Fruit fly (Drosophila melanogaster) whole organism, embryonic: ENCODE results near the gene CG7387.
"Not testable (repeated sequence)": the region's sequence is repeated elsewhere in the genome, so short reads cannot be mapped to it uniquely, and the experiment has no call there.

Experiments used
- CG12104 ChIP-seq: fragments of 200-800 bp; sonication (Bioruptor generic); optimal IDR thresholded peaks from 3 replicates; lab custom pipeline; 2016; ENCODE audit warnings: missing biosample characterization, missing genetic modification characterization
- CG12769 ChIP-seq: fragments of 200-800 bp; sonication (Bioruptor generic); optimal IDR thresholded peaks from 2 replicates; lab custom pipeline; 2019; ENCODE audit warnings: missing biosample characterization, mild to moderate bottlenecking, missing genetic modification characterization, moderate library complexity
- Kr ChIP-seq: fragments of 200-800 bp; sonication (Bioruptor generic); optimal IDR thresholded peaks from 2 replicates; lab custom pipeline; 2017; ENCODE audit warnings: missing biosample characterization, mild to moderate bottlenecking, missing genetic modification characterization
- Lpt ChIP-seq: fragments of >200 bp; optimal IDR thresholded peaks from 2 replicates; lab custom pipeline; 2018; ENCODE audit warnings: missing biosample characterization, missing genetic modification characterization
- MESR4 ChIP-seq: fragments of 200-800 bp; sonication (Bioruptor generic); optimal IDR thresholded peaks from 2 replicates; lab custom pipeline; 2018; ENCODE audit warnings: missing biosample characterization, mild to moderate bottlenecking, missing genetic modification characterization, moderate library complexity
- chn ChIP-seq: fragments of 200-800 bp; sonication (Bioruptor generic); optimal IDR thresholded peaks from 2 replicates; lab custom pipeline; 2016; ENCODE audit warnings: missing biosample characterization, missing genetic modification characterization
- danr ChIP-seq: fragments of 200-800 bp; sonication (Bioruptor generic); IDR thresholded peaks from 2 replicates; pipeline ENCODE4 v1.3.6; 2022; ENCODE audit warnings: missing biosample characterization, missing genetic modification characterization
- fd102C ChIP-seq: fragments of 200-800 bp; sonication (Bioruptor generic); optimal IDR thresholded peaks from 2 replicates; lab custom pipeline; 2018; ENCODE audit warnings: missing biosample characterization, mild to moderate bottlenecking, missing genetic modification characterization, moderate library complexity
- gro ChIP-seq: fragments of 200-800 bp; sonication (Bioruptor generic); optimal IDR thresholded peaks from 2 replicates; lab custom pipeline; 2016; ENCODE audit warnings: missing biosample characterization, missing genetic modification characterization
- ind ChIP-seq: fragments of 200-800 bp; sonication (Bioruptor generic); optimal IDR thresholded peaks from 3 replicates; lab custom pipeline; 2016; ENCODE audit warnings: missing biosample characterization, missing genetic modification characterization
- sens-2 ChIP-seq: fragments of 200-800 bp; sonication (Bioruptor generic); IDR thresholded peaks from 2 replicates; pipeline ENCODE4 v1.3.6; 2022; ENCODE audit warnings: missing biosample characterization, missing genetic modification characterization

DNA sequence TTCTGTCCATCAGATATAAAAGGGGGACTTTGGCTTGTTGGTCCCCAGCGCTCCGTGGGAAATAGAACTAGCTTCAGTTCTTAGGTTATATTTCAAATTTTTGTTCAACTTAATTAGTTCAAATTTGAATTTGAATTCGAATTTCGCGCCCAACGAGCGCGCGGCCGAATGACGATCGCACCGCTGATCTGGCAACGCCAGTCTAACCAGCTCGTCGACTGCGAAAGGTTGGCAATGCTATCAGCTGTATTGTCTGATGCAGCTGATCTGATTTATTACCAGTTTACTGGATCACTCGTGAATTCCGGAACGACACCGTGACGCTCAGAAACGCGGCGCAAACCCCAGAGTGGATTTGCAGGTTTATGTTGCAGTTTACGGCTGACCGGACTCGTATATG is 45.4 kb upstream of the CG7387 start, which contains the start of gene Dscam4:
- TF ChIP-seq CG12104; ind (GFP tag; lab: Kevin White, UChicago); sens-2 (GFP tag; lab: Robert Waterston, UW); Lpt (GFP tag; lab: Kevin White, UChicago); fd102C; gro (GFP tag; lab: Kevin White, UChicago); CG12769 (tag; lab: Kevin White, UChicago); danr (GFP tag; lab: Robert Waterston, UW); MESR4 (GFP tag; lab: Kevin White, UChicago); chn (GFP tag; lab: Kevin White, UChicago); Kr (GFP tag; lab: Kevin White, UChicago): not testable (repeated sequence)
